Fruit fly (Drosophila melanogaster): ENCODE results near the gene Sugb.
A peak's percentile ranks its signal among the peaks of the same experiment; 100 is the strongest.

Sugb gene

dm6 chr3L:11691203-11691797 lies 7.5 kb downstream of the Sugb start, which contains the start of the genes Pldn and CG14135 (continued):
- TF ChIP-seq Dbx (GFP tag; IDR thresholded peaks at IDR 0.05) (no peak), lilli (GFP tag; optimal IDR thresholded peaks at IDR 0.05) (no peak), CG32532 (GFP tag; IDR thresholded peaks at IDR 0.05) (no peak), Hey (tag; optimal IDR thresholded peaks at IDR 0.05) (no peak), gt (GFP tag; IDR thresholded peaks at IDR 0.05) (no peak), hth (optimal IDR thresholded peaks at IDR 0.05) (no peak), Bteb2 (GFP tag; optimal IDR thresholded peaks at IDR 0.05) (no peak), CG43689 (GFP tag; IDR thresholded peaks at IDR 0.05) (no peak), Lpt (GFP tag; optimal IDR thresholded peaks at IDR 0.05) (no peak), CG12769 (tag; optimal IDR thresholded peaks at IDR 0.05) (no peak), CG8290 (GFP tag; optimal IDR thresholded peaks at IDR 0.05) (no peak), CG8290 (tag; optimal IDR thresholded peaks at IDR 0.05) (peak in 1 of 2 experiments; percentile 3), BEAF-32 (GFP tag; optimal IDR thresholded peaks at IDR 0.05) (peak; percentile 49), cg (GFP tag; optimal IDR thresholded peaks at IDR 0.05) (no peak), odd (GFP tag; optimal IDR thresholded peaks at IDR 0.05) (no peak), Blimp-1 (GFP tag; optimal IDR thresholded peaks at IDR 0.05) (peak; percentile 36), CG10959 (GFP tag; IDR thresholded peaks at IDR 0.05) (no peak), CG6791 (GFP tag; IDR thresholded peaks at IDR 0.05; ENCODE audit: partially characterized antibody) (peak; percentile 27; the same call in 1 of the 3 replicates), CG15073 (GFP tag; optimal IDR thresholded peaks at IDR 0.05) (no peak), CG6683 (GFP tag; optimal IDR thresholded peaks at IDR 0.05) (no peak), CG5180 (GFP tag; optimal IDR thresholded peaks at IDR 0.05) (no peak), nerfin-1 (tag; optimal IDR thresholded peaks at IDR 0.05) (no peak), CG14860 (GFP tag; IDR thresholded peaks at IDR 0.05; ENCODE audit: partially characterized antibody) (no peak), slbo (GFP tag; IDR thresholded peaks at IDR 0.05) (no peak), CG13624 (GFP tag; optimal IDR thresholded peaks at IDR 0.05) (peak; percentile 89), chn (GFP tag; optimal IDR thresholded peaks at IDR 0.05) (no peak), Bdp1 (GFP tag; optimal IDR thresholded peaks at IDR 0.05) (no peak), CG12219 (GFP tag; optimal IDR thresholded peaks at IDR 0.05) (no peak), Mad (GFP tag; optimal IDR thresholded peaks at IDR 0.05) (no peak), gce (GFP tag; IDR thresholded peaks at IDR 0.05) (no peak), CG13775 (GFP tag; optimal IDR thresholded peaks at IDR 0.05) (no peak), cad (GFP tag; optimal IDR thresholded peaks at IDR 0.05) (peak; percentile 20), Ravus (GFP tag; IDR thresholded peaks at IDR 0.05) (no peak), vvl (GFP tag; IDR thresholded peaks at IDR 0.05) (no peak), Six4 (GFP tag; optimal IDR thresholded peaks at IDR 0.05) (no peak), Hmr (GFP tag; optimal IDR thresholded peaks at IDR 0.05) (no peak), CG1832 (GFP tag; optimal IDR thresholded peaks at IDR 0.05) (no peak), lola (GFP tag; optimal IDR thresholded peaks at IDR 0.05) (no peak), CG13894 (tag; optimal IDR thresholded peaks at IDR 0.05) (no peak), CG11723 (GFP tag; optimal IDR thresholded peaks at IDR 0.05) (no peak), CG2116 (GFP tag; optimal IDR thresholded peaks at IDR 0.05) (peak; percentile 69), CG4328 (GFP tag; optimal IDR thresholded peaks at IDR 0.05) (no peak), sens (GFP tag) (peak; percentile 77), oc (tag; optimal IDR thresholded peaks at IDR 0.05) (no peak), CG18011 (GFP tag; optimal IDR thresholded peaks at IDR 0.05) (no peak), gfzf (GFP tag; optimal IDR thresholded peaks at IDR 0.05) (peak; percentile 54), exex (tag; optimal IDR thresholded peaks at IDR 0.05) (peak; percentile 21), Meics (GFP tag; optimal IDR thresholded peaks at IDR 0.05) (no peak), Neu2 (GFP tag; optimal IDR thresholded peaks at IDR 0.05; ENCODE audit: borderline replicate concordance) (no peak), pho (GFP tag; optimal IDR thresholded peaks at IDR 0.05) (no peak), CG2202 (tag; optimal IDR thresholded peaks at IDR 0.05) (no peak)

Data from whole organism, embryonic.